Worm (Caenorhabditis elegans) whole organism, L4/young adult: Measurements from ENCODE around the gene ftt-2.

ENCODE experiments used
- W03F9.2 ChIP-seq: fragments of 150-350 bp; optimal IDR thresholded peaks from 2 replicates; lab custom pipeline; 2014; ENCODE audit warnings: missing biosample characterization, missing genetic modification characterization
- dao-5 ChIP-seq: sonication (generic microtip); optimal IDR thresholded peaks from 2 replicates; lab custom pipeline; 2016; ENCODE audit warnings: missing genotype, missing genetic modification characterization, moderate library complexity, missing compliant biosample characterization

ce11 chrX:11555527-11556137 lies 49.6 kb downstream of the ftt-2 start:
- TF ChIP-seq dao-5 (tag; lab: Kevin White, UChicago) (no peak), W03F9.2 (tag; lab: Kevin White, UChicago) (no peak)
